Worm (Caenorhabditis elegans) whole organism, early embryonic: ENCODE results near the gene C02F5.3.

Source experiments
- B0310.2 ChIP-seq: sonication (generic microtip); optimal IDR thresholded peaks from 2 replicates; lab custom pipeline; 2016; ENCODE audit warnings: mild to moderate bottlenecking, missing genetic modification characterization, missing compliant biosample characterization
- F13C5.2 ChIP-seq: sonication (generic microtip); optimal IDR thresholded peaks from 2 replicates; lab custom pipeline; 2017; ENCODE audit warnings: mild to moderate bottlenecking, missing genetic modification characterization, inconsistent platforms, missing compliant biosample characterization
- aly-1 ChIP-seq: sonication (generic microtip); optimal IDR thresholded peaks from 2 replicates; lab custom pipeline; 2016; ENCODE audit warnings: missing genetic modification characterization, missing compliant biosample characterization
- ama-1 ChIP-seq: fragments of 150-350 bp; optimal IDR thresholded peaks from 2 replicates; lab custom pipeline; 2014
- ceh-13 ChIP-seq: fragments of 200-800 bp; sonication (Bioruptor generic); optimal IDR thresholded peaks from 2 replicates; lab custom pipeline; 2018; ENCODE audit warnings: mild to moderate bottlenecking, missing genetic modification characterization, missing compliant biosample characterization
- ceh-36 ChIP-seq: sonication (generic microtip); optimal IDR thresholded peaks from 2 replicates; lab custom pipeline; 2016; ENCODE audit warnings: missing genetic modification characterization, inconsistent platforms, missing compliant biosample characterization
- ets-7 ChIP-seq: sonication (generic microtip); optimal IDR thresholded peaks from 2 replicates; lab custom pipeline; 2016; ENCODE audit warnings: missing genotype, missing genetic modification characterization, missing compliant biosample characterization
- flt-1 ChIP-seq: fragments of 200-800 bp; sonication (Bioruptor generic); IDR thresholded peaks from 2 replicates; pipeline ENCODE4 v1.3.6; 2022; ENCODE audit warnings: missing genetic modification characterization, missing compliant biosample characterization
- hmbx-1 ChIP-seq: sonication (generic microtip); optimal IDR thresholded peaks from 2 replicates; lab custom pipeline; 2016; ENCODE audit warnings: mild to moderate bottlenecking, missing genetic modification characterization, missing compliant biosample characterization
- hmg-4 ChIP-seq: fragments of 200-800 bp; sonication (Bioruptor generic); optimal IDR thresholded peaks from 2 replicates; lab custom pipeline; 2018; ENCODE audit warnings: mild to moderate bottlenecking, missing genetic modification characterization, missing compliant biosample characterization
- hnd-1 ChIP-seq: sonication (generic microtip); optimal IDR thresholded peaks from 2 replicates; lab custom pipeline; 2016; ENCODE audit warnings: missing genetic modification characterization, missing compliant biosample characterization
- pes-1 ChIP-seq: fragments of 200-800 bp; sonication (Bioruptor generic); IDR thresholded peaks from 2 replicates; pipeline ENCODE4 v1.3.6; 2022; ENCODE audit warnings: missing genetic modification reagents, missing genetic modification characterization, missing compliant biosample characterization
- scrt-1 ChIP-seq: fragments of 200-800 bp; sonication (Bioruptor generic); IDR thresholded peaks from 2 replicates; pipeline ENCODE4 v1.3.6; 2022; ENCODE audit warnings: missing genetic modification characterization, missing compliant biosample characterization
- sea-1 ChIP-seq: fragments of 200-800 bp; sonication (Bioruptor generic); conservative IDR thresholded peaks from 2 replicates; pipeline ENCODE4 v1.3.6; 2022; ENCODE audit warnings: missing genetic modification characterization, missing compliant biosample characterization
- tbx-11 ChIP-seq: fragments of 200-800 bp; sonication (Bioruptor generic); IDR thresholded peaks from 2 replicates; pipeline ENCODE4 v1.3.6; 2022; ENCODE audit warnings: missing genetic modification characterization, missing compliant biosample characterization
- tbx-37 ChIP-seq: fragments of 200-800 bp; sonication (Bioruptor generic); conservative IDR thresholded peaks from 2 replicates; pipeline ENCODE4 v1.3.6; 2022; ENCODE audit warnings: missing genetic modification reagents, missing genetic modification characterization, missing compliant biosample characterization
- tra-4 ChIP-seq: sonication (generic microtip); optimal IDR thresholded peaks from 2 replicates; lab custom pipeline; 2017; ENCODE audit warnings: missing genetic modification characterization, missing compliant biosample characterization

C02F5.3 gene

DNA sequence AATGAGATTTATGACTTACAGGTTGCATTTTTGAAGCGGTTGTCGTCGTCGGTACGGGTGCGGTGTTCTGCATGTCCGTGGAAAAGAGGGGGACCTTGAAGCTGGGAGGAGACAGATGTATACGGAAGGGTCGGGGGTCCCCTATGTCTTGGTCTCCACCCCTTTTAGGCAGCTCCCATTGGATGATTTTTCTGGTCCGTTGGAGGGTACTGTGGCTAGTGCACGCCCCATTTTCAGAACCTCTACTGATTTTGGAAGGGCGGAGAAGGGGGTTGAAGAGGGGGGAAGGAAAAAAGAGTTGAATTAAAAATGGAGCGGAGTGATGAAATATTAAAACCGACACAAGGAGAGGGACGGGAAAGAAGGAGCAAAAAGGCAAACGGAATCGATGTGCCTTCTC is 29.5 kb upstream of the C02F5.3 start, which contains the start of gene unc-86:
Gene unc-86 (minus strand): TSS at position 113 of the 400 bp plus-strand sequence.
- TF ChIP-seq aly-1: no peak
- TF ChIP-seq sea-1: no peak
- TF ChIP-seq tbx-11 (GFP tag; lab: Robert Waterston, UW): no peak
- TF ChIP-seq hmbx-1 (tag; lab: Kevin White, UChicago): no peak
- no peak for TF ChIP-seq ceh-36 (tag; lab: Kevin White, UChicago)
- TF ChIP-seq pes-1 (GFP tag; lab: Robert Waterston, UW): no peak
- no peak for TF ChIP-seq tra-4
- TF ChIP-seq ets-7 (tag; lab: Kevin White, UChicago): no peak
- no peak for TF ChIP-seq F13C5.2 (tag; lab: Kevin White, UChicago)
- no peak for TF ChIP-seq ama-1 (lab: Kevin White, UChicago)
- no peak for TF ChIP-seq hnd-1 (tag; lab: Kevin White, UChicago)
- no peak for TF ChIP-seq hmg-4 (GFP tag; lab: Kevin White, UChicago)
- TF ChIP-seq ceh-13 (GFP tag; lab: Kevin White, UChicago): no peak
- TF ChIP-seq flt-1: no peak
- TF ChIP-seq scrt-1 (GFP tag; lab: Robert Waterston, UW): no peak
- TF ChIP-seq B0310.2 (tag; lab: Kevin White, UChicago): no peak
- TF ChIP-seq tbx-37: no peak

DNA sequence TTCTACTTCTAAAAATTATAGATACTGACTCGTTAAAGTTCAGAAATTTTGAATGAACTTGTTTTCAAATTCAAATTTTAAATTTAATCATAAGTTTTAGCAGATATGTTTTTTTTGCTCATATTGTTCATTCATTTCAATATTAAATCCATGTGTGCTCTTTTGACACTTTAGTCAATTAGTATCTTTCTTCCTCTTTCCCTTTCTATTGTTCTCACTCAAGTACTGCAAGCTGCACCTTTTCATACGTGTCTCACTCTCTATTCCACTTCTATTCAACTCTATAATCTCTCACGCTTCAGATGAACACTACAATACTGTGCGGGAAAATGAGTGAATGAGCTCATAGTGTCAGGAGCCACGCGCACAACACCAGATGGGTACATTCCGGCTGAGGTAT is 27.8 kb upstream of the C02F5.3 start, which contains the start of gene C30A5.16:
Gene C30A5.16 (plus strand): TSS at position 301 of the 400 bp plus-strand sequence.
- TF ChIP-seq tbx-11 (GFP tag; lab: Robert Waterston, UW) (no peak), hnd-1 (tag; lab: Kevin White, UChicago) (no peak), ets-7 (tag; lab: Kevin White, UChicago) (no peak), tra-4 (no peak), ama-1 (lab: Kevin White, UChicago) (no peak), hmbx-1 (tag; lab: Kevin White, UChicago) (no peak), F13C5.2 (tag; lab: Kevin White, UChicago) (no peak), aly-1 (no peak), scrt-1 (GFP tag; lab: Robert Waterston, UW) (no peak), sea-1 (no peak), tbx-37 (no peak), ceh-13 (GFP tag; lab: Kevin White, UChicago) (no peak), pes-1 (GFP tag; lab: Robert Waterston, UW) (no peak), hmg-4 (GFP tag; lab: Kevin White, UChicago) (no peak)

DNA sequence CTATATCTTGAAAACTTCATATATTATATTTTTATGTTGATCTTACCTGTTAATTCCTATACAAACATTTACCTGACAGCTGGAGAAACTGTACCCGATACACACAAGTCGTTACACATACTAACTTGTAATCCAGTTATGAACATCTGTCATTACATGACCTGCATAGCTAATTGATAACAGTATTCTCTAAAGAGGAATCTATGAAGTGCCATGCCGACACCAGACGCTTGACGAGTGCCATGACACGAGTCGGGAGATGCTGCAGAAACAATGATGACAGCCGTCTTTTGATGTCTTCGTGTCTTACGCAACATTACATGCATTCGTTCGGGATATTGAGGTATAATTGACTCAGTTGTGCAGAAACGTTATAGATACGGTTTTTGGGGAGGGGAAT is 25.6 kb upstream of the C02F5.3 start:
- TF ChIP-seq tra-4: no peak
- TF ChIP-seq ama-1 (lab: Kevin White, UChicago): no peak
- no peak for TF ChIP-seq hmbx-1 (tag; lab: Kevin White, UChicago)
- no peak for TF ChIP-seq B0310.2 (tag; lab: Kevin White, UChicago)
- TF ChIP-seq ceh-36 (tag; lab: Kevin White, UChicago): no peak
- TF ChIP-seq ets-7 (tag; lab: Kevin White, UChicago): no peak
- no peak for TF ChIP-seq pes-1 (GFP tag; lab: Robert Waterston, UW)
- TF ChIP-seq tbx-11 (GFP tag; lab: Robert Waterston, UW): no peak
- no peak for TF ChIP-seq aly-1
- TF ChIP-seq F13C5.2 (tag; lab: Kevin White, UChicago): no peak
- no peak for TF ChIP-seq hmg-4 (GFP tag; lab: Kevin White, UChicago)
- no peak for TF ChIP-seq ceh-13 (GFP tag; lab: Kevin White, UChicago)
- TF ChIP-seq flt-1: no peak
- no peak for TF ChIP-seq hnd-1 (tag; lab: Kevin White, UChicago)
- TF ChIP-seq tbx-37: no peak
- TF ChIP-seq sea-1: no peak
- TF ChIP-seq scrt-1 (GFP tag; lab: Robert Waterston, UW): no peak

DNA sequence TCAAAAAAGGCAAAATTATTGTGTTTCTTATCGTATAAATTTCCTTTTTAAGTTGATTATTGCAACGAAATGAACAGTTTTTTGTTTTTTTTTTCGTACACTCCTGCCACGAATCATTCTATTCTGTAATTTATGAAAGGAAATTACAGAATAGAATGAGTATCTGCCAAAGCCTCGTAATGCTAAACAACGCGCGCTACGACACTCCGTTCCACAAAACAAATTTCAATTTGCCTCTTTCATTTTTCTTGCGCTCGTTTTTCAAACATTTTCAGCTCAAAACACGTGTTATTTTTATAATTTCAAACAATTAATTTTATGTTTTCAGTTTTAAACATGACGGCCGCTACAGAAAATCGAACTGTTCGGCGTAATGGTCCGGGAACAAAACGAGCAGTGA is 20.9 kb upstream of the C02F5.3 start, which contains the start of gene mob-4:
Gene mob-4 (plus strand): TSS at position 329 of the 400 bp plus-strand sequence.
- TF ChIP-seq aly-1: no peak
- TF ChIP-seq F13C5.2 (tag; lab: Kevin White, UChicago): no peak
- TF ChIP-seq hmbx-1 (tag; lab: Kevin White, UChicago): no peak
- TF ChIP-seq B0310.2 (tag; lab: Kevin White, UChicago): no peak

DNA sequence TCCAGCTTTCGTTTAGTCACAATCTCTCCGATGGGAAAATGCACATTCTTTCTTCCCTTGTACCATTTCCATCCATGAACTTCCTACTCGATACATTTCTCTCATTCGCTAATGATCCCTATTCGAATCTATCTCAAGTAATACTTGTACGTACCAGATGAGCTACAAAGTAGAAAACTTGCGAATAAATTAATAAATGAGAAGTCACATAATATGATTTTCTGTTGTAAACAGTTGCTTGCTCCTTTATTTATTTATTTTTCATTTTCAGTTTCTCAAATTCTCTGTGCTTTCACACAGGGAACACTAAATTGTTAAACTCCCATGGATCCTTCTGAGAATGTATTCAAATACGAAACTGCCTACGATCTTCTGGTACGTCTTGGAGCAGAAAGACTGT is 19.5 kb upstream of the C02F5.3 start, which contains the start of gene rfs-1:
Gene rfs-1 (plus strand): TSS at position 301 of the 400 bp plus-strand sequence.
- TF ChIP-seq hnd-1 (tag; lab: Kevin White, UChicago) (no peak), sea-1 (no peak), ceh-36 (tag; lab: Kevin White, UChicago) (no peak), pes-1 (GFP tag; lab: Robert Waterston, UW) (no peak), aly-1 (no peak), ceh-13 (GFP tag; lab: Kevin White, UChicago) (no peak), tra-4 (no peak), scrt-1 (GFP tag; lab: Robert Waterston, UW) (no peak), ets-7 (tag; lab: Kevin White, UChicago) (no peak), flt-1 (no peak)

DNA sequence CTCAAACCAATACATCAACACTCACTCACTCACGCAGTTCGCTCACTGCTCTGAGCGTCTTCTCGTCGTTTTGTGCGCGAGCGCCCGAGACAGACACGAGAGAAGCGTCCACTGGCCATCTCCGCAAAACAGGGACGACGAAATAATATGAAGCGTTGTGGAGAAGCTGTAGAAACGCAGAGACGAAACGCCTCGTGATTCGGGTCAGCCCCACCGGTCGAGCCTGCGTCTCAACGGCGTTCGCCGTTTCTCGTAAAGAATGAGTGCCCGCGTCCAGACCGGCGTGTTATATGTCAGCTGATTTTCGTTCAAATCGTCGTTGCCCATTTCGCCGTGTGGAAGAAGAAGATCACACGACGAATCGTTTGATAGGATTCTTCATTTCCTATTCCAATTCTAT is 18.2 kb upstream of the C02F5.3 start, which contains the start of gene fbxl-1:
Gene fbxl-1 (plus strand): TSS at position 320 of the 400 bp plus-strand sequence.
- TF ChIP-seq F13C5.2 (tag; lab: Kevin White, UChicago) (peak; percentile 10), hnd-1 (tag; lab: Kevin White, UChicago) (no peak)

DNA sequence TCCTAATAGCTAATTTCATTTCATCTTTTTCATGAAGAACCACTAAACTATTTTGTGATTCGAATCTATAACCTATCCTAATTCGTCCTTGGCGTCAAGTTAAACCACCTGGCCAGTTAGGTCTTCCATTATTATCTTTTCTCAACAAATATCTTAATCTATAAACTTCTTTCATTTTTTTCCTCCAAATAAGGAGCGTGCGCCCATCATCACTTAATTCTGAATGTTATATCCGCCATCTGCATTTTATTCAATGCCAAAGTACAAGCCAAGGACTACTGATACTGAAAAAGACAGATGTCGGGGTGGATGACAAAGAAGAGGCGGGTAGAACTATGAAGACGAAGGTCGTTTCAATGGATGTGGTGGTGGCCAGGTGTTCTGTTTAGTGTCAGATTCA is 16.8 kb upstream of the C02F5.3 start:
- no peak for TF ChIP-seq F13C5.2 (tag; lab: Kevin White, UChicago)
- TF ChIP-seq ama-1 (lab: Kevin White, UChicago): no peak
- no peak for TF ChIP-seq tra-4
- TF ChIP-seq ceh-36 (tag; lab: Kevin White, UChicago): no peak
- TF ChIP-seq hmbx-1 (tag; lab: Kevin White, UChicago): no peak
- no peak for TF ChIP-seq tbx-37
- no peak for TF ChIP-seq sea-1
- TF ChIP-seq ceh-13 (GFP tag; lab: Kevin White, UChicago): no peak
- no peak for TF ChIP-seq tbx-11 (GFP tag; lab: Robert Waterston, UW)
- no peak for TF ChIP-seq hmg-4 (GFP tag; lab: Kevin White, UChicago)
- TF ChIP-seq scrt-1 (GFP tag; lab: Robert Waterston, UW): no peak
- TF ChIP-seq pes-1 (GFP tag; lab: Robert Waterston, UW): no peak
- no peak for TF ChIP-seq flt-1
- TF ChIP-seq B0310.2 (tag; lab: Kevin White, UChicago): no peak
- no peak for TF ChIP-seq aly-1
- no peak for TF ChIP-seq hnd-1 (tag; lab: Kevin White, UChicago)
- no peak for TF ChIP-seq ets-7 (tag; lab: Kevin White, UChicago)
